Worm (Caenorhabditis elegans): ENCODE measurements around the gene nlp-80.

nlp-80 gene

ce11 chrV:11022817-11023216 is 42.6 kb downstream of the nlp-80 start, which contains the start of the genes C13G3.12 and hot-6:
Gene C13G3.12, minus strand, starts transcription at chrV:11022917.
Gene hot-6, minus strand, starts transcription at chrV:11022937.
- TF ChIP-seq crh-2 (tag; optimal IDR thresholded peaks at IDR 0.05) (no peak), ceh-16 (tag; optimal IDR thresholded peaks at IDR 0.05) (no peak), sma-9 (GFP tag; optimal IDR thresholded peaks at IDR 0.05) (no peak), sma-9 (tag; optimal IDR thresholded peaks at IDR 0.05) (no peak), ceh-82 (tag; optimal IDR thresholded peaks at IDR 0.05) (no peak), egl-27 (tag; optimal IDR thresholded peaks at IDR 0.05) (no peak), nhr-12 (tag; optimal IDR thresholded peaks at IDR 0.05) (no peak), skn-1 (tag; optimal IDR thresholded peaks at IDR 0.05) (no peak), mdl-1 (tag; optimal IDR thresholded peaks at IDR 0.05) (no peak), sem-4 (tag; optimal IDR thresholded peaks at IDR 0.05) (no peak), unc-39 (tag; optimal IDR thresholded peaks at IDR 0.05) (no peak), unc-62 (GFP tag; optimal IDR thresholded peaks at IDR 0.05) (no peak), Y55F3AM.14 (GFP tag; optimal IDR thresholded peaks at IDR 0.05) (no peak), ztf-11 (tag; optimal IDR thresholded peaks at IDR 0.05) (no peak), peb-1 (tag; optimal IDR thresholded peaks at IDR 0.05) (no peak), nhr-25 (tag; optimal IDR thresholded peaks at IDR 0.05) (no peak), mbf-1 (tag; optimal IDR thresholded peaks at IDR 0.05) (no peak), ztf-4 (tag; optimal IDR thresholded peaks at IDR 0.05) (no peak), lin-39 (tag; optimal IDR thresholded peaks at IDR 0.05) (no peak), dmd-4 (tag; optimal IDR thresholded peaks at IDR 0.05) (no peak), zag-1 (tag; optimal IDR thresholded peaks at IDR 0.05) (no peak)

DNA sequence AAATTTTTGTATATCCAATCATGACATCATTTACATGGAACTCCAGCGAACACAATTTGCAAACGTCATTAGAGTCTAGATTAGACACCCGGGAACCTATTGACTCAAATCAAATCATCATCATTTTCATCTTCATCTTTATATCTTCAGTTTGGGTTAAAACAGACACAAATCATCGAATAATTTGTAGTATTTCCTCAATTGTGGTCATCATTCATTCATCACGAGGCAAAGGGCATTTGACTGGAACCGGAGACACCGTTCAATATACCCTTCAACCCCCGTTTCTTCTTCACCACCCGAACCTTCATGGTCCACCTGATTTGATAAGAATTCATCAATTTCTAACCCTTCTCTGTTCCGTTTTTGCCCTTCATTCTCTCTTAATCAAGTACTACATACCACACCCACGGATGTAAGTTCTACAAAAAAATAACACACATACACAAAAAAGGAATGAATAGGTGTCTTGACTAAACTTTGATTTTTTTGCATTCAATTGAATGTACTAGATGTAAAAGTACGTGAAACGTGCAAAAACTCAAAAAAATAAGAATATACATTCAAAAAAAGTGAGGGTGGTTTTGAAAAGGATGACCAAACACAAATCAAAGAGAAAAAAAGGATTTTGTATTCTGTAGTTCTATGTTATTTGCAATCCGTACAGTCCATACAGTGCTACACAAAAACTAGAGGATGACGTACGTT is 48.4 kb downstream of the nlp-80 start:
- TF ChIP-seq sma-3 (GFP tag; optimal IDR thresholded peaks at IDR 0.05) (peak; percentile 57), sma-9 (GFP tag; optimal IDR thresholded peaks at IDR 0.05) (peak; percentile 69), sma-9 (tag; optimal IDR thresholded peaks at IDR 0.05) (no peak), unc-55 (GFP tag; optimal IDR thresholded peaks at IDR 0.05) (no peak), nhr-129 (tag; optimal IDR thresholded peaks at IDR 0.05) (no peak)

Data from whole organism, L2 larva.